Worm (Caenorhabditis elegans) whole organism, L1 larva: ENCODE data around the gene tlp-1.

ENCODE experiments used
- C16A3.4 ChIP-seq: fragments of 150-350 bp; optimal IDR thresholded peaks from 2 replicates; lab custom pipeline; 2014; ENCODE audit warnings: missing biosample characterization, missing genetic modification characterization
- C34B4.2 ChIP-seq: sonication (generic microtip); optimal IDR thresholded peaks from 2 replicates; lab custom pipeline; 2017; ENCODE audit warnings: mild to moderate bottlenecking, missing genetic modification characterization, missing compliant biosample characterization
- F16B12.6 ChIP-seq: fragments of 150-350 bp; optimal IDR thresholded peaks from 2 replicates; lab custom pipeline; 2014; ENCODE audit warnings: missing biosample characterization, missing genetic modification characterization
- ama-1 ChIP-seq: fragments of 150-350 bp; optimal IDR thresholded peaks from 2 replicates; lab custom pipeline; 2014
- ceh-63 ChIP-seq: fragments of 200-800 bp; sonication (Bioruptor generic); optimal IDR thresholded peaks from 2 replicates; lab custom pipeline; 2018; ENCODE audit warnings: mild to moderate bottlenecking, missing genetic modification characterization, missing compliant biosample characterization
- ceh-8 ChIP-seq: fragments of 200-800 bp; sonication (Bioruptor generic); optimal IDR thresholded peaks from 2 replicates; lab custom pipeline; 2018; ENCODE audit warnings: mild to moderate bottlenecking, missing genetic modification characterization, moderate library complexity, missing compliant biosample characterization
- ceh-82 ChIP-seq, 3 experiments: fragments of 150-350 bp in 1 of 3; sonication (generic microtip) in 2 of 3; optimal IDR thresholded peaks; 2 replicates each; lab custom pipeline; 2014 to 2017; ENCODE audit warnings: missing biosample characterization in 3 of 3, missing genetic modification characterization in 3 of 3
- ces-1 ChIP-seq: fragments of 150-350 bp; optimal IDR thresholded peaks from 2 replicates; lab custom pipeline; 2014; ENCODE audit warnings: missing biosample characterization, missing genetic modification reagents, missing genetic modification characterization
- dsc-1 ChIP-seq: sonication (generic microtip); optimal IDR thresholded peaks from 2 replicates; lab custom pipeline; 2016; ENCODE audit warnings: mild to moderate bottlenecking, missing genetic modification characterization, missing compliant biosample characterization
- elt-2 ChIP-seq: sonication (generic microtip); optimal IDR thresholded peaks from 2 replicates; lab custom pipeline; 2016; ENCODE audit warnings: missing genetic modification characterization, mild to moderate bottlenecking, inconsistent platforms, missing compliant biosample characterization, missing genetic modification reagents
- fkh-10 ChIP-seq: sonication (generic microtip); optimal IDR thresholded peaks from 2 replicates; lab custom pipeline; 2017; ENCODE audit warnings: missing biosample characterization, missing genetic modification reagents, missing genetic modification characterization
- fkh-8 ChIP-seq: sonication (generic microtip); optimal IDR thresholded peaks from 2 replicates; lab custom pipeline; 2016; ENCODE audit warnings: mild to moderate bottlenecking, missing genetic modification characterization, missing compliant biosample characterization
- grh-1 ChIP-seq: fragments of 200-800 bp; sonication (Bioruptor generic); IDR thresholded peaks from 2 replicates; pipeline ENCODE4 v1.3.6; 2022; ENCODE audit warnings: missing genetic modification reagents, missing genetic modification characterization, missing compliant biosample characterization
- hpl-2 ChIP-seq: fragments of 150-350 bp; optimal IDR thresholded peaks from 2 replicates; lab custom pipeline; 2014; ENCODE audit warnings: missing biosample characterization, missing genetic modification reagents, missing genetic modification characterization
- isw-1 ChIP-seq: fragments of 200-800 bp; sonication (Bioruptor generic); IDR thresholded peaks from 2 replicates; pipeline ENCODE4 v1.3.6; 2022; ENCODE audit warnings: missing genetic modification characterization, missing compliant biosample characterization
- jun-1 ChIP-seq: fragments of 150-350 bp; optimal IDR thresholded peaks from 2 replicates; lab custom pipeline; 2014; ENCODE audit warnings: missing biosample characterization, missing genetic modification reagents, missing genetic modification characterization
- lin-13 ChIP-seq: fragments of 150-350 bp; optimal IDR thresholded peaks from 2 replicates; lab custom pipeline; 2014; ENCODE audit warnings: missing biosample characterization, missing genetic modification reagents, missing genetic modification characterization
- lin-35 ChIP-seq, 2 experiments: fragments of 150-350 bp; optimal IDR thresholded peaks; 2 replicates each; lab custom pipeline; 2014; ENCODE audit warnings: missing biosample characterization in 2 of 2, missing genetic modification characterization in 2 of 2, missing genetic modification reagents in 2 of 2
- lin-39 ChIP-seq: fragments of 150-350 bp; optimal IDR thresholded peaks from 2 replicates; lab custom pipeline; 2014; ENCODE audit warnings: missing biosample characterization, missing genetic modification reagents, missing genetic modification characterization
- nhr-11 ChIP-seq: fragments of 150-350 bp; optimal IDR thresholded peaks from 2 replicates; lab custom pipeline; 2014; ENCODE audit warnings: missing biosample characterization, missing genetic modification characterization
- nhr-20 ChIP-seq: sonication (generic microtip); optimal IDR thresholded peaks from 2 replicates; lab custom pipeline; 2016; ENCODE audit warnings: mild to moderate bottlenecking, missing genetic modification characterization, missing compliant biosample characterization
- nhr-47 ChIP-seq: sonication (generic microtip); optimal IDR thresholded peaks from 2 replicates; lab custom pipeline; 2016; ENCODE audit warnings: mild to moderate bottlenecking, missing genetic modification characterization, moderate library complexity, missing compliant biosample characterization
- nhr-71 ChIP-seq: sonication (generic microtip); optimal IDR thresholded peaks from 2 replicates; lab custom pipeline; 2016; ENCODE audit warnings: mild to moderate bottlenecking, missing genetic modification characterization, moderate library complexity, missing compliant biosample characterization
- nhr-85 ChIP-seq: sonication (generic microtip); peaks from one replicate; lab custom pipeline; 2016; ENCODE audit warnings: missing genetic modification characterization, inconsistent platforms, missing compliant biosample characterization
- nhr-90 ChIP-seq: sonication (generic microtip); optimal IDR thresholded peaks from 2 replicates; lab custom pipeline; 2016; ENCODE audit warnings: mild to moderate bottlenecking, missing genetic modification characterization, missing compliant biosample characterization; ENCODE audit not compliant: poor library complexity
- pag-3 ChIP-seq: sonication (generic microtip); optimal IDR thresholded peaks from 2 replicates; lab custom pipeline; 2017; ENCODE audit warnings: missing genetic modification characterization, mild to moderate bottlenecking, missing compliant biosample characterization, antibody characterized with exemption, borderline replicate concordance; ENCODE audit not compliant: insufficient read depth
- pax-3 ChIP-seq: fragments of 200-800 bp; sonication (Bioruptor generic); optimal IDR thresholded peaks from 2 replicates; lab custom pipeline; 2018; ENCODE audit warnings: mild to moderate bottlenecking, missing genetic modification characterization, moderate library complexity, missing compliant biosample characterization
- pqm-1 ChIP-seq: sonication (generic microtip); optimal IDR thresholded peaks from 3 replicates; lab custom pipeline; 2017; ENCODE audit warnings: missing biosample characterization, missing genetic modification characterization
- snpc-4 ChIP-seq: fragments of 150-350 bp; optimal IDR thresholded peaks from 2 replicates; lab custom pipeline; 2014; ENCODE audit warnings: missing biosample characterization, missing genetic modification characterization
- snu-23 ChIP-seq: sonication (generic microtip); optimal IDR thresholded peaks from 2 replicates; lab custom pipeline; 2016; ENCODE audit warnings: missing genetic modification characterization, missing compliant biosample characterization
- swsn-7 ChIP-seq: sonication (generic microtip); optimal IDR thresholded peaks from 2 replicates; lab custom pipeline; 2016; ENCODE audit warnings: missing genetic modification characterization, missing compliant biosample characterization
- unc-98 ChIP-seq: fragments of 200-800 bp; sonication (Bioruptor generic); IDR thresholded peaks from 2 replicates; pipeline ENCODE4 v1.3.6; 2022; ENCODE audit warnings: missing genetic modification characterization, missing compliant biosample characterization
- vab-15 ChIP-seq: sonication (generic microtip); optimal IDR thresholded peaks from 2 replicates; lab custom pipeline; 2017; ENCODE audit warnings: missing genotype, mild to moderate bottlenecking, missing genetic modification characterization, missing compliant biosample characterization
- zag-1 ChIP-seq: fragments of 150-350 bp; optimal IDR thresholded peaks from 2 replicates; lab custom pipeline; 2014; ENCODE audit warnings: missing biosample characterization, missing genetic modification characterization
- ztf-11 ChIP-seq, 2 experiments: sonication (generic microtip); optimal IDR thresholded peaks; 2 replicates each; lab custom pipeline; 2016 to 2017; ENCODE audit warnings: missing genetic modification characterization in 2 of 2, missing biosample characterization in 1 of 2, missing compliant biosample characterization in 1 of 2

The tlp-1 gene

ce11 chrIV:13716279-13716678, 12.4 kb upstream of the tlp-1 start, which contains the start of gene C47A4.1:
TSS of gene C47A4.1 (minus strand) at chrIV:13716379.
- no peak for TF ChIP-seq dsc-1 (tag; lab: Kevin White, UChicago)
- no peak for TF ChIP-seq lin-39
- TF ChIP-seq nhr-71 (tag; lab: Kevin White, UChicago), result no peak
- TF ChIP-seq ztf-11 (tag; optimal IDR thresholded peaks at IDR 0.05; lab: Kevin White, UChicago), result no peak
- TF ChIP-seq C34B4.2 (tag; lab: Kevin White, UChicago), result no peak
- no peak for TF ChIP-seq snpc-4 (tag; lab: Kevin White, UChicago)
- no peak for TF ChIP-seq ceh-82 (tag; optimal IDR thresholded peaks at IDR 0.05; lab: Kevin White, UChicago)
- no peak for TF ChIP-seq jun-1 (tag; lab: Kevin White, UChicago)
- no peak for TF ChIP-seq fkh-8 (tag; lab: Kevin White, UChicago)

- TF ChIP-seq C16A3.4 (tag; lab: Kevin White, UChicago) (no peak), ceh-8 (no peak), ceh-63 (GFP tag; lab: Kevin White, UChicago) (no peak), nhr-85 (tag; lab: Kevin White, UChicago) (no peak), fkh-10 (GFP tag; lab: Kevin White, UChicago) (no peak), isw-1 (GFP tag; lab: Robert Waterston, UW) (no peak), unc-98 (GFP tag; lab: Robert Waterston, UW) (no peak), pag-3 (tag; lab: Kevin White, UChicago) (no peak), jun-1 (tag; lab: Kevin White, UChicago) (no peak), zag-1 (tag; lab: Kevin White, UChicago) (no peak), vab-15 (tag; lab: Kevin White, UChicago) (no peak), grh-1 (GFP tag; lab: Robert Waterston, UW) (no peak), F16B12.6 (no peak), ces-1 (GFP tag; lab: Kevin White, UChicago) (no peak)
Measured at ce11 chrIV:13710367-13710766, 6.5 kb upstream of the tlp-1 start.

ce11 chrIV:13709069-13709640, 5.3 kb upstream of the tlp-1 start:
- no peak for TF ChIP-seq lin-35 (GFP tag; optimal IDR thresholded peaks at IDR 0.05; lab: Kevin White, UChicago)
- no peak for TF ChIP-seq ceh-82 (tag; optimal IDR thresholded peaks at IDR 0.05; lab: Kevin White, UChicago)
- TF ChIP-seq nhr-47 (tag; lab: Kevin White, UChicago), result no peak
- no peak for TF ChIP-seq fkh-8 (tag; lab: Kevin White, UChicago)
- no peak for TF ChIP-seq lin-13
- TF ChIP-seq snu-23 (GFP tag; lab: Kevin White, UChicago), result no peak
- no peak for TF ChIP-seq ama-1
- TF ChIP-seq elt-2 (tag; lab: Kevin White, UChicago), result no peak
- TF ChIP-seq swsn-7 (tag; lab: Kevin White, UChicago), result no peak
- TF ChIP-seq, all 84 proteins: peak for 0

- TF ChIP-seq isw-1 (GFP tag; lab: Robert Waterston, UW) (no peak), fkh-10 (GFP tag; lab: Kevin White, UChicago) (no peak), nhr-90 (tag; lab: Kevin White, UChicago) (peak; percentile 42), nhr-11 (tag; lab: Kevin White, UChicago) (no peak), nhr-85 (tag; lab: Kevin White, UChicago) (peak; percentile 6), nhr-20 (tag; lab: Kevin White, UChicago) (peak; percentile 4), hpl-2 (GFP tag; lab: Kevin White, UChicago) (no peak), elt-2 (tag; lab: Kevin White, UChicago) (peak; percentile 93), pqm-1 (peak; percentile 11), lin-35 (GFP tag; optimal IDR thresholded peaks at IDR 0.05; lab: Kevin White, UChicago) (peak in 1 of 2 experiments; percentile 26), pax-3 (tag; lab: Kevin White, UChicago) (peak; percentile 62)
Measured at ce11 chrIV:13707894-13708293, 4.0 kb upstream of the tlp-1 start.
